Fruit fly (Drosophila melanogaster) whole organism, embryonic: Measurements from ENCODE around the gene CG32301.

ENCODE experiments used
- Adf1 ChIP-seq: fragments of 200-800 bp; sonication (Bioruptor generic); IDR thresholded peaks from 2 replicates; pipeline ENCODE4 v1.3.6; 2022; ENCODE audit warnings: missing biosample characterization, missing genetic modification characterization
- Atf3 ChIP-seq: fragments of 200-800 bp; sonication (Bioruptor generic); optimal IDR thresholded peaks from 3 replicates; lab custom pipeline; 2016; ENCODE audit warnings: missing biosample characterization, missing genetic modification characterization
- B-H2 ChIP-seq: fragments of 200-800 bp; sonication (Bioruptor generic); optimal IDR thresholded peaks from 2 replicates; lab custom pipeline; 2018; ENCODE audit warnings: missing biosample characterization, mild to moderate bottlenecking, missing genetic modification characterization
- Bdp1 ChIP-seq: fragments of 200-800 bp; sonication (Bioruptor generic); optimal IDR thresholded peaks from 3 replicates; lab custom pipeline; 2016; ENCODE audit warnings: missing biosample characterization, missing genetic modification characterization
- CG13123 ChIP-seq: fragments of 200-800 bp; sonication (Bioruptor generic); optimal IDR thresholded peaks from 2 replicates; lab custom pipeline; 2016; ENCODE audit warnings: missing biosample characterization, missing genetic modification characterization
- CG13287 ChIP-seq: fragments of 200-800 bp; sonication (Bioruptor generic); IDR thresholded peaks from 2 replicates; pipeline ENCODE4 v1.3.6; 2022; ENCODE audit warnings: missing biosample characterization, missing genetic modification characterization; ENCODE audit not compliant: partially characterized antibody
- CG14710 ChIP-seq: fragments of 200-800 bp; sonication (Bioruptor generic); optimal IDR thresholded peaks from 3 replicates; lab custom pipeline; 2019; ENCODE audit warnings: missing biosample characterization, mild to moderate bottlenecking, missing genetic modification characterization, moderate library complexity
- CG15514 ChIP-seq: fragments of 200-800 bp; sonication (Bioruptor generic); optimal IDR thresholded peaks from 3 replicates; lab custom pipeline; 2017; ENCODE audit warnings: missing biosample characterization, missing genetic modification characterization, mild to moderate bottlenecking, moderate library complexity, missing genetic modification reagents
- CG17361 ChIP-seq: fragments of 200-800 bp; sonication (Bioruptor generic); IDR thresholded peaks from 3 replicates; pipeline ENCODE4 v1.3.6; 2022; ENCODE audit warnings: missing biosample characterization, missing genetic modification characterization
- CG18619 ChIP-seq: fragments of 200-800 bp; sonication (Bioruptor generic); optimal IDR thresholded peaks from 3 replicates; lab custom pipeline; 2017; ENCODE audit warnings: missing biosample characterization, mild to moderate bottlenecking, missing genetic modification characterization
- CG30020 ChIP-seq: fragments of 200-800 bp; optimal IDR thresholded peaks from 2 replicates; lab custom pipeline; 2019; ENCODE audit warnings: missing biosample characterization, mild to moderate bottlenecking, missing genetic modification characterization, moderate library complexity
- CG30403 ChIP-seq: fragments of 200-800 bp; sonication (Bioruptor generic); optimal IDR thresholded peaks from 3 replicates; lab custom pipeline; 2016; ENCODE audit warnings: missing biosample characterization, missing genetic modification characterization
- CG31224 ChIP-seq: fragments of 200-800 bp; sonication (Bioruptor generic); IDR thresholded peaks from 2 replicates; pipeline ENCODE4 v1.3.6; 2022; ENCODE audit warnings: missing biosample characterization, missing genetic modification characterization
- CG42726 ChIP-seq: fragments of 200-800 bp; sonication (Bioruptor generic); IDR thresholded peaks from 2 replicates; pipeline ENCODE4 v1.3.6; 2022; ENCODE audit warnings: missing biosample characterization, missing genetic modification characterization; ENCODE audit not compliant: partially characterized antibody
- CG4707 ChIP-seq: fragments of 200-800 bp; sonication (Bioruptor generic); optimal IDR thresholded peaks from 2 replicates; lab custom pipeline; 2018; ENCODE audit warnings: missing biosample characterization, mild to moderate bottlenecking, missing genetic modification characterization, moderate library complexity
- CG8290 ChIP-seq, 3 experiments: fragments of 200-800 bp; sonication (Bioruptor generic); optimal IDR thresholded peaks; 2 replicates each; lab custom pipeline; 2016 to 2019; ENCODE audit warnings: missing biosample characterization in 3 of 3, missing genetic modification characterization in 3 of 3, mild to moderate bottlenecking in 2 of 3, moderate library complexity in 1 of 3
- D ChIP-seq, 2 experiments: fragments of 200-800 bp in 1 of 2; fragments of >200 bp in 1 of 2; sonication (Bioruptor generic) in 1 of 2; optimal IDR thresholded peaks; 2 replicates in 1 of 2; 3 replicates in 1 of 2; lab custom pipeline; 2017; ENCODE audit warnings: mild to moderate bottlenecking in 1 of 2, missing biosample characterization in 1 of 2, missing genetic modification characterization in 1 of 2, missing genetic modification reagents in 1 of 2
- Deaf1 ChIP-seq: fragments of 200-800 bp; optimal IDR thresholded peaks from 3 replicates; lab custom pipeline; 2019; ENCODE audit warnings: missing biosample characterization, mild to moderate bottlenecking, missing genetic modification characterization, moderate library complexity
- Dip2 ChIP-seq: fragments of 200-800 bp; sonication (Bioruptor generic); IDR thresholded peaks from 2 replicates; pipeline ENCODE4 v1.3.6; 2022; ENCODE audit warnings: missing biosample characterization, missing genetic modification characterization
- Fer2 ChIP-seq: fragments of 200-800 bp; sonication (Bioruptor generic); optimal IDR thresholded peaks from 2 replicates; lab custom pipeline; 2018; ENCODE audit warnings: missing biosample characterization, mild to moderate bottlenecking, missing genetic modification characterization, moderate library complexity
- Fer3 ChIP-seq: fragments of 200-800 bp; sonication (Bioruptor generic); optimal IDR thresholded peaks from 2 replicates; lab custom pipeline; 2018; ENCODE audit warnings: missing biosample characterization, mild to moderate bottlenecking, missing genetic modification characterization, moderate library complexity
- HLH4C ChIP-seq: fragments of 200-800 bp; sonication (Bioruptor generic); IDR thresholded peaks from 3 replicates; pipeline ENCODE4 v1.3.6; 2022; ENCODE audit warnings: missing biosample characterization, missing genetic modification characterization; ENCODE audit not compliant: partially characterized antibody
- Max ChIP-seq: fragments of 200-800 bp; sonication (Bioruptor generic); optimal IDR thresholded peaks from 2 replicates; lab custom pipeline; 2016; ENCODE audit warnings: missing biosample characterization, mild to moderate bottlenecking, missing genetic modification characterization
- Mrtf ChIP-seq: fragments of 200-800 bp; sonication (Bioruptor generic); IDR thresholded peaks from 3 replicates; pipeline ENCODE4 v1.3.6; 2022; ENCODE audit warnings: missing biosample characterization, missing genetic modification characterization
- Nf-YB ChIP-seq: fragments of 200-800 bp; sonication (Bioruptor generic); optimal IDR thresholded peaks from 3 replicates; lab custom pipeline; 2019; ENCODE audit warnings: missing biosample characterization, mild to moderate bottlenecking, missing genetic modification characterization, moderate library complexity
- Oaz ChIP-seq: fragments of 200-800 bp; sonication (Bioruptor generic); IDR thresholded peaks from 2 replicates; pipeline ENCODE4 v1.3.6; 2022; ENCODE audit warnings: missing biosample characterization, missing genetic modification characterization
- Sin3A ChIP-seq: fragments of >200 bp; optimal IDR thresholded peaks from 2 replicates; lab custom pipeline; 2018
- Six4 ChIP-seq: fragments of 200-800 bp; sonication (Bioruptor generic); optimal IDR thresholded peaks from 2 replicates; lab custom pipeline; 2016; ENCODE audit warnings: missing biosample characterization, missing genetic modification characterization
- Sox102F ChIP-seq: fragments of 200-800 bp; sonication (Bioruptor generic); optimal IDR thresholded peaks from 2 replicates; lab custom pipeline; 2018; ENCODE audit warnings: missing biosample characterization, mild to moderate bottlenecking, missing genetic modification characterization, moderate library complexity
- TFAM ChIP-seq: fragments of 200-800 bp; sonication (Bioruptor generic); optimal IDR thresholded peaks from 2 replicates; lab custom pipeline; 2017; ENCODE audit warnings: missing biosample characterization, missing genetic modification characterization, inconsistent platforms
- Trl ChIP-seq, 3 experiments: fragments of >200 bp in 2 of 3; fragments of 200-800 bp in 1 of 3; sonication (Bioruptor generic) in 1 of 3; optimal IDR thresholded peaks; 2 replicates in 1 of 3; 3 replicates in 2 of 3; lab custom pipeline; 2016 to 2017; ENCODE audit warnings: missing biosample characterization in 1 of 3, missing genetic modification characterization in 1 of 3
- abd-A ChIP-seq: fragments of 200-800 bp; sonication (Bioruptor generic); optimal IDR thresholded peaks from 3 replicates; lab custom pipeline; 2019; ENCODE audit warnings: missing biosample characterization, mild to moderate bottlenecking, missing genetic modification characterization, moderate library complexity
- amos ChIP-seq: fragments of 200-800 bp; sonication (Bioruptor generic); IDR thresholded peaks from 2 replicates; pipeline ENCODE4 v1.3.6; 2022; ENCODE audit warnings: missing biosample characterization, missing genetic modification characterization; ENCODE audit not compliant: partially characterized antibody
- ase ChIP-seq: fragments of 200-800 bp; sonication (Bioruptor generic); IDR thresholded peaks from 3 replicates; pipeline ENCODE4 v1.3.6; 2022; ENCODE audit warnings: missing biosample characterization, missing genetic modification characterization
- chinmo ChIP-seq: fragments of 200-800 bp; sonication (Bioruptor generic); IDR thresholded peaks from 4 replicates; pipeline ENCODE4 v1.3.6; 2022; ENCODE audit warnings: missing biosample characterization, missing genetic modification characterization; ENCODE audit not compliant: partially characterized antibody
- chm ChIP-seq: fragments of 200-800 bp; sonication (Bioruptor generic); IDR thresholded peaks from 2 replicates; pipeline ENCODE4 v1.3.6; 2022; ENCODE audit warnings: missing biosample characterization, missing genetic modification characterization
- crc ChIP-seq: fragments of 200-800 bp; sonication (Bioruptor generic); optimal IDR thresholded peaks from 2 replicates; lab custom pipeline; 2016; ENCODE audit warnings: missing biosample characterization, missing genetic modification characterization
- crp ChIP-seq, 2 experiments: fragments of 200-800 bp; sonication (Bioruptor generic); optimal IDR thresholded peaks; 2 replicates in 1 of 2; 3 replicates in 1 of 2; lab custom pipeline; 2017; ENCODE audit warnings: missing biosample characterization in 2 of 2, missing genetic modification characterization in 2 of 2, mild to moderate bottlenecking in 1 of 2, moderate library complexity in 1 of 2
- dpn ChIP-seq, 2 experiments: fragments of 200-800 bp; sonication (Bioruptor generic); optimal IDR thresholded peaks; 3 replicates each; lab custom pipeline; 2016; ENCODE audit warnings: missing biosample characterization in 2 of 2, missing genetic modification characterization in 2 of 2
- fd102C ChIP-seq: fragments of 200-800 bp; sonication (Bioruptor generic); optimal IDR thresholded peaks from 2 replicates; lab custom pipeline; 2018; ENCODE audit warnings: missing biosample characterization, mild to moderate bottlenecking, missing genetic modification characterization, moderate library complexity
- pho ChIP-seq: fragments of 200-800 bp; sonication (Bioruptor generic); optimal IDR thresholded peaks from 2 replicates; lab custom pipeline; 2016; ENCODE audit warnings: missing biosample characterization, missing genetic modification characterization
- scrt ChIP-seq: fragments of 200-800 bp; sonication (Bioruptor generic); optimal IDR thresholded peaks from 2 replicates; lab custom pipeline; 2018; ENCODE audit warnings: missing biosample characterization, mild to moderate bottlenecking, missing genetic modification characterization, moderate library complexity
- tgo ChIP-seq: fragments of 200-800 bp; sonication (Bioruptor generic); IDR thresholded peaks from 3 replicates; pipeline ENCODE4 v1.3.6; 2022; ENCODE audit warnings: missing biosample characterization, missing genetic modification characterization
- twi ChIP-seq: fragments of 200-800 bp; optimal IDR thresholded peaks from 2 replicates; lab custom pipeline; 2019; ENCODE audit warnings: missing biosample characterization, mild to moderate bottlenecking, missing genetic modification characterization, moderate library complexity
- unc-4 ChIP-seq: fragments of 200-800 bp; sonication (Bioruptor generic); IDR thresholded peaks from 2 replicates; pipeline ENCODE4 v1.3.6; 2022; ENCODE audit warnings: missing biosample characterization, missing genetic modification characterization; ENCODE audit not compliant: partially characterized antibody
- zf30C ChIP-seq: fragments of 200-800 bp; sonication (Bioruptor generic); optimal IDR thresholded peaks from 3 replicates; lab custom pipeline; 2018; ENCODE audit warnings: missing biosample characterization, mild to moderate bottlenecking, missing genetic modification characterization

CG32301 gene

dm6 chr3L:2273392-2273791 lies 29.1 kb downstream of the CG32301 start:
- peak; percentile 46; the same call in 1 of the 2 replicates for TF ChIP-seq amos (GFP tag; lab: Robert Waterston, UW)
- TF ChIP-seq crc (GFP tag; lab: Kevin White, UChicago): no peak
- TF ChIP-seq pho (GFP tag; lab: Kevin White, UChicago): no peak
- TF ChIP-seq Fer3 (tag; lab: Kevin White, UChicago): no peak
- TF ChIP-seq CG30020 (tag; lab: Kevin White, UChicago): no peak
- no peak for TF ChIP-seq CG30403 (GFP tag; lab: Kevin White, UChicago)
- TF ChIP-seq CG8290 (GFP tag; optimal IDR thresholded peaks at IDR 0.05; lab: Kevin White, UChicago): no peak
- TF ChIP-seq CG8290 (tag; optimal IDR thresholded peaks at IDR 0.05; lab: Kevin White, UChicago): no peak
- no peak for TF ChIP-seq Six4 (GFP tag; lab: Kevin White, UChicago)
- no peak for TF ChIP-seq Max
- peak; percentile 22 for TF ChIP-seq Bdp1 (GFP tag; lab: Kevin White, UChicago)
- no peak for TF ChIP-seq twi (tag; lab: Kevin White, UChicago)
- no peak for TF ChIP-seq CG17361 (GFP tag; lab: Robert Waterston, UW)
- no peak for TF ChIP-seq dpn (GFP tag; optimal IDR thresholded peaks at IDR 0.05; lab: Kevin White, UChicago)
- TF ChIP-seq Trl (optimal IDR thresholded peaks at IDR 0.05; lab: Kevin White, UChicago): no peak
- TF ChIP-seq Trl (GFP tag; optimal IDR thresholded peaks at IDR 0.05; lab: Kevin White, UChicago): no peak

- TF ChIP-seq CG4707: no peak
- TF ChIP-seq CG42726: no peak
- TF ChIP-seq HLH4C (GFP tag; lab: Robert Waterston, UW): no peak
- TF ChIP-seq CG15514 (GFP tag; lab: Kevin White, UChicago): no peak
- no peak for TF ChIP-seq B-H2 (GFP tag; lab: Kevin White, UChicago)
- TF ChIP-seq Oaz (GFP tag; lab: Robert Waterston, UW): no peak
- no peak for TF ChIP-seq CG13123 (GFP tag; lab: Kevin White, UChicago)
- no peak for TF ChIP-seq ase (GFP tag; lab: Robert Waterston, UW)
- TF ChIP-seq fd102C (GFP tag; lab: Kevin White, UChicago): no peak
- TF ChIP-seq Fer2: no peak
Observed at dm6 chr3L:2276250-2276649, 32.0 kb downstream of the CG32301 start, which contains the start of gene yellow-g2. yellow-g2 (plus strand) TSS chr3L:2276550.

- TF ChIP-seq Mrtf (GFP tag; lab: Robert Waterston, UW): no peak
- TF ChIP-seq CG14710 (tag; lab: Kevin White, UChicago): no peak
- peak in 1 of 2 experiments; percentile 69 for TF ChIP-seq crp (GFP tag; optimal IDR thresholded peaks at IDR 0.05; lab: Kevin White, UChicago)
- no peak for TF ChIP-seq D (optimal IDR thresholded peaks at IDR 0.05; lab: Kevin White, UChicago)
- TF ChIP-seq D (GFP tag; optimal IDR thresholded peaks at IDR 0.05; lab: Kevin White, UChicago): no peak
- TF ChIP-seq unc-4 (GFP tag; lab: Robert Waterston, UW): 0 out of 2 replicates have a peak, but pooled peaks have one; percentile 29
- no peak for TF ChIP-seq Sin3A (lab: Kevin White, UChicago)
- TF ChIP-seq scrt (GFP tag; lab: Kevin White, UChicago): peak; percentile 100
- no peak for TF ChIP-seq Dip2 (GFP tag; lab: Robert Waterston, UW)
- peak; percentile 99 for TF ChIP-seq CG31224
- 0 out of 4 replicates have a peak, but pooled peaks have one; percentile 51 for TF ChIP-seq chinmo (GFP tag; lab: Robert Waterston, UW)
- peak; percentile 4 for TF ChIP-seq abd-A (tag; lab: Kevin White, UChicago)
- peak; percentile 88 for TF ChIP-seq Adf1
- TF ChIP-seq tgo: no peak
- TF ChIP-seq CG13287: peak; percentile 17; the same call in 1 of the 2 replicates
- TF ChIP-seq Sox102F (GFP tag; lab: Kevin White, UChicago): no peak
- TF ChIP-seq CG18619 (GFP tag; lab: Kevin White, UChicago): no peak
- no peak for TF ChIP-seq zf30C (GFP tag; lab: Kevin White, UChicago)
- TF ChIP-seq chm (GFP tag; lab: Robert Waterston, UW): no peak
- no peak for TF ChIP-seq TFAM (GFP tag; lab: Kevin White, UChicago)
- TF ChIP-seq Atf3 (GFP tag; lab: Kevin White, UChicago): no peak
- peak; percentile 4 to 38 for TF ChIP-seq Trl (optimal IDR thresholded peaks at IDR 0.05; lab: Kevin White, UChicago)
- no peak for TF ChIP-seq Trl (GFP tag; optimal IDR thresholded peaks at IDR 0.05; lab: Kevin White, UChicago)
- TF ChIP-seq Nf-YB: no peak
- peak; percentile 88 for TF ChIP-seq Deaf1 (tag; lab: Kevin White, UChicago)
- TF ChIP-seq, all 482 proteins: peak for 10
Observed at dm6 chr3L:2282506-2282905, 38.2 kb downstream of the CG32301 start, which contains the start of gene MsR2. MsR2 (plus strand) TSS chr3L:2282883.
